Fruit fly (Drosophila melanogaster): Measurements from ENCODE around the gene MED17.

MED17 gene

dm6 chr3R:18198518-18199118, 9.7 kb downstream of the MED17 start (continued):
- TF ChIP-seq scrt (GFP tag; optimal IDR thresholded peaks at IDR 0.05) (peak; percentile 58), run (tag; optimal IDR thresholded peaks at IDR 0.05) (peak; percentile 5), Kr (GFP tag; optimal IDR thresholded peaks at IDR 0.05) (peak; percentile 17), yki (optimal IDR thresholded peaks at IDR 0.05) (peak; percentile 98), D19A (tag; optimal IDR thresholded peaks at IDR 0.05) (peak; percentile 20), stwl (tag; optimal IDR thresholded peaks at IDR 0.05) (no peak), CG18262 (tag; optimal IDR thresholded peaks at IDR 0.05) (peak; percentile 36), fu2 (GFP tag; optimal IDR thresholded peaks at IDR 0.05) (no peak), CG1792 (GFP tag; optimal IDR thresholded peaks at IDR 0.05) (peak; percentile 76), CG10979 (tag; optimal IDR thresholded peaks at IDR 0.05) (no peak), CG12104 (GFP tag; optimal IDR thresholded peaks at IDR 0.05) (peak; percentile 22), Usf (GFP tag; optimal IDR thresholded peaks at IDR 0.05) (no peak), da (GFP tag; optimal IDR thresholded peaks at IDR 0.05) (peak; percentile 49), CoRest (tag; optimal IDR thresholded peaks at IDR 0.05) (peak; percentile 7), Poxn (GFP tag; IDR thresholded peaks at IDR 0.05) (no peak), Spps (tag; optimal IDR thresholded peaks at IDR 0.05) (peak; percentile 30), Bgb (GFP tag; IDR thresholded peaks at IDR 0.05; ENCODE audit: partially characterized antibody) (no peak), CG10274 (GFP tag; optimal IDR thresholded peaks at IDR 0.05) (no peak), CG6683 (GFP tag; optimal IDR thresholded peaks at IDR 0.05) (peak; percentile 62), CG14710 (tag; optimal IDR thresholded peaks at IDR 0.05) (peak; percentile 39), croc (GFP tag; conservative IDR thresholded peaks at IDR 0.05) (no peak), caup (GFP tag; optimal IDR thresholded peaks at IDR 0.05; ENCODE audit: severe bottlenecking) (peak; percentile 51), CG43689 (GFP tag; IDR thresholded peaks at IDR 0.05) (no peak), eyg (GFP tag; optimal IDR thresholded peaks at IDR 0.05) (peak; percentile 27), CG31365 (tag; optimal IDR thresholded peaks at IDR 0.05) (peak; percentile 52), ewg (GFP tag; optimal IDR thresholded peaks at IDR 0.05) (peak; percentile 50), CG3838 (GFP tag; optimal IDR thresholded peaks at IDR 0.05) (peak; percentile 64), btn (GFP tag; optimal IDR thresholded peaks at IDR 0.05) (peak; percentile 49), CG13424 (tag; optimal IDR thresholded peaks at IDR 0.05) (peak; percentile 48), CG15696 (tag; optimal IDR thresholded peaks at IDR 0.05) (peak; percentile 57), CG1233 (GFP tag; optimal IDR thresholded peaks at IDR 0.05) (peak; percentile 43), CG13624 (GFP tag; optimal IDR thresholded peaks at IDR 0.05) (peak; percentile 41), nom (GFP tag; optimal IDR thresholded peaks at IDR 0.05) (peak; percentile 49), Dip3 (GFP tag; optimal IDR thresholded peaks at IDR 0.05) (no peak), CG5180 (GFP tag; optimal IDR thresholded peaks at IDR 0.05) (peak; percentile 54), NFAT (GFP tag; IDR thresholded peaks at IDR 0.05) (no peak), HLH4C (GFP tag; IDR thresholded peaks at IDR 0.05; ENCODE audit: partially characterized antibody) (no peak), inv (GFP tag; IDR thresholded peaks at IDR 0.05; ENCODE audit: partially characterized antibody) (no peak), onecut (GFP tag; IDR thresholded peaks at IDR 0.05) (peak; percentile 94), NfI (GFP tag; optimal IDR thresholded peaks at IDR 0.05) (peak; percentile 28), Dfd (GFP tag; optimal IDR thresholded peaks at IDR 0.05) (no peak), HLH54F (GFP tag; optimal IDR thresholded peaks at IDR 0.05) (peak; percentile 32), Chrac-16 (GFP tag; optimal IDR thresholded peaks at IDR 0.05) (no peak), CG30431 (GFP tag; optimal IDR thresholded peaks at IDR 0.05) (no peak), CG2678 (tag; optimal IDR thresholded peaks at IDR 0.05) (peak; percentile 47), CG7745 (tag; optimal IDR thresholded peaks at IDR 0.05) (peak; percentile 66), mirr (GFP tag; optimal IDR thresholded peaks at IDR 0.05) (peak; percentile 56), sima (GFP tag; optimal IDR thresholded peaks at IDR 0.05) (peak; percentile 16), CG11504 (tag; optimal IDR thresholded peaks at IDR 0.05) (peak; percentile 26), CG16815 (GFP tag; optimal IDR thresholded peaks at IDR 0.05) (no peak)
